Fruit fly (Drosophila melanogaster) whole organism, adult: ENCODE measurements around the gene bbx.
A peak's percentile ranks its signal among the peaks of the same experiment; 100 is the strongest.

Source experiments
- CG11617 ChIP-seq: fragments of 200-800 bp; sonication (Bioruptor generic); optimal IDR thresholded peaks from 2 replicates; lab custom pipeline; 2017; ENCODE audit warnings: mild to moderate bottlenecking, missing biosample characterization, missing genetic modification reagents, missing genetic modification characterization
- CG12768 ChIP-seq: fragments of 200-800 bp; sonication (Bioruptor generic); optimal IDR thresholded peaks from 2 replicates; lab custom pipeline; 2017; ENCODE audit warnings: missing biosample characterization, missing genetic modification characterization, mild to moderate bottlenecking, moderate library complexity, missing genetic modification reagents
- CG14711 ChIP-seq: fragments of 200-800 bp; sonication (Bioruptor generic); optimal IDR thresholded peaks from 2 replicates; lab custom pipeline; 2018; ENCODE audit warnings: missing biosample characterization, mild to moderate bottlenecking, missing genetic modification characterization, moderate library complexity
- CG1620 ChIP-seq: fragments of 200-800 bp; sonication (Bioruptor generic); optimal IDR thresholded peaks from 2 replicates; lab custom pipeline; 2016; ENCODE audit warnings: missing biosample characterization, missing genetic modification characterization
- CG33017 ChIP-seq: fragments of 200-800 bp; sonication (Bioruptor generic); optimal IDR thresholded peaks from 2 replicates; lab custom pipeline; 2018; ENCODE audit warnings: missing biosample characterization, mild to moderate bottlenecking, missing genetic modification characterization, moderate library complexity
- CG5204 ChIP-seq: fragments of 200-800 bp; sonication (Bioruptor generic); optimal IDR thresholded peaks from 2 replicates; lab custom pipeline; 2016; ENCODE audit warnings: missing biosample characterization, missing genetic modification characterization
- CG7045 ChIP-seq: fragments of 200-800 bp; sonication (Bioruptor generic); optimal IDR thresholded peaks from 2 replicates; lab custom pipeline; 2017; ENCODE audit warnings: missing biosample characterization, mild to moderate bottlenecking, missing genetic modification characterization
- CG7101 ChIP-seq: fragments of 200-800 bp; sonication (Bioruptor generic); optimal IDR thresholded peaks from 2 replicates; lab custom pipeline; 2018; ENCODE audit warnings: missing biosample characterization, mild to moderate bottlenecking, missing genetic modification characterization, moderate library complexity
- Clk ChIP-seq: fragments of 200-800 bp; sonication (Bioruptor generic); optimal IDR thresholded peaks from 2 replicates; lab custom pipeline; 2017; ENCODE audit warnings: missing biosample characterization, missing genetic modification characterization
- Crg-1 ChIP-seq: fragments of 200-800 bp; sonication (Bioruptor generic); optimal IDR thresholded peaks from 2 replicates; lab custom pipeline; 2016; ENCODE audit warnings: missing biosample characterization, missing genetic modification characterization
- Hr96 ChIP-seq: fragments of 200-800 bp; sonication (Bioruptor generic); optimal IDR thresholded peaks from 2 replicates; lab custom pipeline; 2016; ENCODE audit warnings: missing biosample characterization, missing genetic modification characterization
- Mnt ChIP-seq: fragments of 200-800 bp; sonication (Bioruptor generic); optimal IDR thresholded peaks from 2 replicates; lab custom pipeline; 2016; ENCODE audit warnings: missing biosample characterization, mild to moderate bottlenecking, missing genetic modification characterization
- bab1 ChIP-seq: fragments of 200-800 bp; sonication (Bioruptor generic); optimal IDR thresholded peaks from 3 replicates; lab custom pipeline; 2019; ENCODE audit warnings: missing biosample characterization, mild to moderate bottlenecking, missing genetic modification characterization, moderate library complexity
- cic ChIP-seq: fragments of 200-800 bp; sonication (Bioruptor generic); optimal IDR thresholded peaks from 2 replicates; lab custom pipeline; 2017; ENCODE audit warnings: missing biosample characterization, mild to moderate bottlenecking, missing genetic modification characterization, moderate library complexity
- cnc ChIP-seq, 2 experiments: fragments of >200 bp; optimal IDR thresholded peaks; 2 replicates each; lab custom pipeline; 2017
- kay ChIP-seq: fragments of 200-800 bp; sonication (Bioruptor generic); peaks from one replicate; lab custom pipeline; 2016; ENCODE audit warnings: missing biosample characterization, missing genetic modification characterization, borderline replicate concordance
- ovo ChIP-seq: fragments of 200-800 bp; sonication (Bioruptor generic); optimal IDR thresholded peaks from 2 replicates; lab custom pipeline; 2016; ENCODE audit warnings: missing biosample characterization, missing genetic modification characterization
- pad ChIP-seq: fragments of 200-800 bp; sonication (Bioruptor generic); optimal IDR thresholded peaks from 3 replicates; lab custom pipeline; 2017; ENCODE audit warnings: missing biosample characterization, missing genetic modification characterization, mild to moderate bottlenecking, moderate library complexity, missing genetic modification reagents
- tj ChIP-seq: fragments of 200-800 bp; sonication (Bioruptor generic); optimal IDR thresholded peaks from 3 replicates; lab custom pipeline; 2017; ENCODE audit warnings: missing biosample characterization, mild to moderate bottlenecking, missing genetic modification characterization, moderate library complexity
- toe ChIP-seq: fragments of 200-800 bp; sonication (Bioruptor generic); optimal IDR thresholded peaks from 2 replicates; lab custom pipeline; 2016; ENCODE audit warnings: missing biosample characterization, missing genetic modification characterization

The bbx gene

dm6 chrX:21345036-21345500 is 17.8 kb upstream of the bbx start, which contains the start of gene dod:
TSS of gene dod (plus strand) at chrX:21345358.
- TF ChIP-seq CG7101, result peak; percentile 56
- TF ChIP-seq CG11617 (GFP tag; lab: Kevin White, UChicago), result peak; percentile 40
- TF ChIP-seq ovo (GFP tag; lab: Kevin White, UChicago), result no peak
- peak; percentile 2 for TF ChIP-seq toe (GFP tag; lab: Kevin White, UChicago)
- TF ChIP-seq Crg-1 (GFP tag; lab: Kevin White, UChicago), result no peak
- TF ChIP-seq Mnt (GFP tag; lab: Kevin White, UChicago), result peak; percentile 94
- TF ChIP-seq Clk (GFP tag; lab: Kevin White, UChicago), result no peak
- peak; percentile 41 for TF ChIP-seq CG14711 (tag; lab: Kevin White, UChicago)
- peak; percentile 58 for TF ChIP-seq CG1620 (GFP tag; lab: Kevin White, UChicago)
- TF ChIP-seq CG7045 (GFP tag; lab: Kevin White, UChicago), result peak; percentile 4
- TF ChIP-seq cnc (optimal IDR thresholded peaks at IDR 0.05; lab: Kevin White, UChicago), result no peak
- peak; percentile 1 for TF ChIP-seq CG33017
- TF ChIP-seq bab1 (GFP tag; lab: Kevin White, UChicago), result peak; percentile 77
- TF ChIP-seq tj (GFP tag; lab: Kevin White, UChicago), result peak; percentile 45
- TF ChIP-seq cic (GFP tag; lab: Kevin White, UChicago), result no peak
- no peak for TF ChIP-seq kay (GFP tag; lab: Kevin White, UChicago)
- no peak for TF ChIP-seq CG5204 (GFP tag; lab: Kevin White, UChicago)
- TF ChIP-seq pad (GFP tag; lab: Kevin White, UChicago), result peak; percentile 35

DNA sequence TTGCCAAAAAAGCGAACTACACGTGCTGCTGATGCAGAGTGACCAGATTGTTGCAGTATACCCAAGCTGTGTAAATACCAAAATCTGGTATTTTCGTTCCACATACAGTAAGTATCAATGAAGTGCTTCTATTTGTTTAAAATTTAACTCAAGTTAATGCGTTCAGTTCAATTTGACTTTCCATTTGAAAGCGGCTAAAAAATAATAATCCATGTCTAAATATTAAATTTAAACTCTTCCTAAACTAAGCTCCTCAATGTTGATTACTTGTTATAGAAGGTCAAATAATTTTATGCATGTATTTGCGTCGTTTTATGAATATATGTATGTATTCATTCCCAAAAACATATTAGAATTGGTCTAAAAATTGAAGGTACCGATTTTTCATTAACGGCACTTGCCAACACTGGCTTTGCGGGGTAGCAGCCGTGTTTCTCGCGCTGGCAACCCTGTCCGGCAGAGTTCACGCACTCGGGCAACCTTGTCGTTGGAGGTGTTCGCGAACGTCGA is 13.0 kb upstream of the bbx start, which contains the start of the genes peng and sol:
TSS of gene peng (minus strand) at position 44 of the 510 bp plus-strand sequence.
TSS of gene sol (plus strand) at position 481 of the 510 bp plus-strand sequence.
- peak; percentile 46 for TF ChIP-seq tj (GFP tag; lab: Kevin White, UChicago)
- peak; percentile 97 for TF ChIP-seq CG14711 (tag; lab: Kevin White, UChicago)
- TF ChIP-seq cnc (optimal IDR thresholded peaks at IDR 0.05; lab: Kevin White, UChicago), result no peak
- TF ChIP-seq Mnt (GFP tag; lab: Kevin White, UChicago), result peak; percentile 98
- no peak for TF ChIP-seq CG7045 (GFP tag; lab: Kevin White, UChicago)
- no peak for TF ChIP-seq Hr96
- peak; percentile 80 for TF ChIP-seq Crg-1 (GFP tag; lab: Kevin White, UChicago)
- TF ChIP-seq CG1620 (GFP tag; lab: Kevin White, UChicago), result peak; percentile 79
- no peak for TF ChIP-seq cic (GFP tag; lab: Kevin White, UChicago)
- peak; percentile 2 for TF ChIP-seq CG33017
- peak; percentile 68 for TF ChIP-seq bab1 (GFP tag; lab: Kevin White, UChicago)
- TF ChIP-seq CG11617 (GFP tag; lab: Kevin White, UChicago), result peak; percentile 80
- TF ChIP-seq ovo (GFP tag; lab: Kevin White, UChicago), result peak; percentile 29
- TF ChIP-seq kay (GFP tag; lab: Kevin White, UChicago), result no peak
- peak; percentile 72 for TF ChIP-seq pad (GFP tag; lab: Kevin White, UChicago)
- no peak for TF ChIP-seq CG12768 (GFP tag; lab: Kevin White, UChicago)
- no peak for TF ChIP-seq CG5204 (GFP tag; lab: Kevin White, UChicago)
- TF ChIP-seq toe (GFP tag; lab: Kevin White, UChicago), result peak; percentile 66
- peak; percentile 26 for TF ChIP-seq Clk (GFP tag; lab: Kevin White, UChicago)
- peak; percentile 79 for TF ChIP-seq CG7101

- no peak for TF ChIP-seq toe (GFP tag; lab: Kevin White, UChicago)
- TF ChIP-seq CG11617 (GFP tag; lab: Kevin White, UChicago), result no peak
- no peak for TF ChIP-seq CG7045 (GFP tag; lab: Kevin White, UChicago)
- TF ChIP-seq CG12768 (GFP tag; lab: Kevin White, UChicago), result no peak
- TF ChIP-seq bab1 (GFP tag; lab: Kevin White, UChicago), result no peak
- no peak for TF ChIP-seq Clk (GFP tag; lab: Kevin White, UChicago)
- no peak for TF ChIP-seq CG1620 (GFP tag; lab: Kevin White, UChicago)
- no peak for TF ChIP-seq Mnt (GFP tag; lab: Kevin White, UChicago)
- no peak for TF ChIP-seq kay (GFP tag; lab: Kevin White, UChicago)
- no peak for TF ChIP-seq CG5204 (GFP tag; lab: Kevin White, UChicago)
- no peak for TF ChIP-seq CG7101
- TF ChIP-seq CG14711 (tag; lab: Kevin White, UChicago), result no peak
- TF ChIP-seq tj (GFP tag; lab: Kevin White, UChicago), result no peak
- no peak for TF ChIP-seq Crg-1 (GFP tag; lab: Kevin White, UChicago)
- TF ChIP-seq pad (GFP tag; lab: Kevin White, UChicago), result no peak
- TF ChIP-seq cic (GFP tag; lab: Kevin White, UChicago), result no peak
- no peak for TF ChIP-seq ovo (GFP tag; lab: Kevin White, UChicago)
Measured at dm6 chrX:21351210-21351824, 11.5 kb upstream of the bbx start.

dm6 chrX:21353541-21353940 is 9.3 kb upstream of the bbx start:
- no peak for TF ChIP-seq CG14711 (tag; lab: Kevin White, UChicago)
- no peak for TF ChIP-seq bab1 (GFP tag; lab: Kevin White, UChicago)
- TF ChIP-seq cic (GFP tag; lab: Kevin White, UChicago), result peak; percentile 69
